Fruit fly (Drosophila melanogaster) whole organism, wandering third instar larva: ENCODE measurements around the gene BORCS6.

Experiments
- CG9705 ChIP-seq: fragments of 200-800 bp; sonication (Bioruptor generic); optimal IDR thresholded peaks from 2 replicates; lab custom pipeline; 2018; ENCODE audit warnings: missing biosample characterization, mild to moderate bottlenecking, missing genetic modification characterization
- Dfd ChIP-seq: fragments of >200 bp; optimal IDR thresholded peaks from 2 replicates; lab custom pipeline; 2017; ENCODE audit warnings: missing biosample characterization, missing genetic modification characterization
- GATAd ChIP-seq: sonication (Bioruptor generic); optimal IDR thresholded peaks from 2 replicates; lab custom pipeline; 2016; ENCODE audit warnings: missing biosample characterization, missing genetic modification characterization
- Jra ChIP-seq: sonication (Bioruptor generic); optimal IDR thresholded peaks from 2 replicates; lab custom pipeline; 2016; ENCODE audit warnings: missing biosample characterization, missing genetic modification characterization
- h ChIP-seq: fragments of 200-800 bp; sonication (Bioruptor generic); optimal IDR thresholded peaks from 3 replicates; lab custom pipeline; 2016; ENCODE audit warnings: missing biosample characterization, mild to moderate bottlenecking, missing genetic modification characterization
- pan ChIP-seq: fragments of >200 bp; optimal IDR thresholded peaks from 2 replicates; lab custom pipeline; 2017
- sage ChIP-seq: fragments of 200-800 bp; sonication (Bioruptor generic); optimal IDR thresholded peaks from 2 replicates; lab custom pipeline; 2016; ENCODE audit warnings: missing biosample characterization, mild to moderate bottlenecking, missing genetic modification characterization

dm6 chr3L:520465-521216, 20.0 kb upstream of the BORCS6 start:
- TF ChIP-seq pan (lab: Kevin White, UChicago) (no peak), Jra (GFP tag; lab: Kevin White, UChicago) (no peak), sage (GFP tag; lab: Kevin White, UChicago) (no peak), h (GFP tag; lab: Kevin White, UChicago) (no peak), CG9705 (GFP tag; lab: Kevin White, UChicago) (no peak), Dfd (GFP tag; lab: Kevin White, UChicago) (no peak), GATAd (no peak)
